Worm (Caenorhabditis elegans) whole organism, L1 larva: Measurements from ENCODE around the gene gpc-1.
A peak's percentile ranks its signal among the peaks of the same experiment; 100 is the strongest.

Experiments
- ama-1 ChIP-seq: fragments of 150-350 bp; optimal IDR thresholded peaks from 2 replicates; lab custom pipeline; 2014
- blmp-1 ChIP-seq: fragments of 150-350 bp; optimal IDR thresholded peaks from 2 replicates; lab custom pipeline; 2014; ENCODE audit warnings: missing biosample characterization, missing genetic modification characterization
- efl-1 ChIP-seq, 4 experiments: fragments of 150-350 bp; optimal IDR thresholded peaks in 3 of 4; peaks in 1 of 4; 1 replicate in 1 of 4; 2 replicates in 3 of 4; lab custom pipeline; 2014; ENCODE audit warnings: missing biosample characterization in 2 of 4, missing genetic modification characterization in 2 of 4, missing genetic modification reagents in 2 of 4
- elt-2 ChIP-seq: sonication (generic microtip); optimal IDR thresholded peaks from 2 replicates; lab custom pipeline; 2016; ENCODE audit warnings: missing genetic modification characterization, mild to moderate bottlenecking, inconsistent platforms, missing compliant biosample characterization, missing genetic modification reagents
- jun-1 ChIP-seq: fragments of 150-350 bp; optimal IDR thresholded peaks from 2 replicates; lab custom pipeline; 2014; ENCODE audit warnings: missing biosample characterization, missing genetic modification reagents, missing genetic modification characterization
- nhr-28 ChIP-seq: fragments of 150-350 bp; optimal IDR thresholded peaks from 2 replicates; lab custom pipeline; 2014; ENCODE audit warnings: missing biosample characterization, missing genetic modification characterization
- skn-1 ChIP-seq: fragments of 150-350 bp; optimal IDR thresholded peaks from 2 replicates; lab custom pipeline; 2014; ENCODE audit warnings: missing biosample characterization, missing genetic modification characterization
- snpc-4 ChIP-seq: fragments of 150-350 bp; optimal IDR thresholded peaks from 2 replicates; lab custom pipeline; 2014; ENCODE audit warnings: missing biosample characterization, missing genetic modification characterization
- ztf-4 ChIP-seq: fragments of 150-350 bp; optimal IDR thresholded peaks from 2 replicates; lab custom pipeline; 2014; ENCODE audit warnings: missing biosample characterization, missing genetic modification characterization

- TF ChIP-seq jun-1 (no peak), snpc-4 (tag; lab: Kevin White, UChicago) (no peak), skn-1 (tag; lab: Kevin White, UChicago) (no peak), ztf-4 (tag; lab: Kevin White, UChicago) (no peak), elt-2 (peak; percentile 49), efl-1 (optimal IDR thresholded peaks at IDR 0.05; lab: Kevin White, UChicago) (no peak), efl-1 (GFP tag; optimal IDR thresholded peaks at IDR 0.05 in 1 of 2; lab: Kevin White, UChicago) (no peak), ama-1 (lab: Kevin White, UChicago) (no peak), nhr-28 (tag; lab: Kevin White, UChicago) (no peak), blmp-1 (tag; lab: Kevin White, UChicago) (no peak)
Measured at ce11 chrX:12853079-12853478, 31.7 kb downstream of the gpc-1 start.
